Fruit fly (Drosophila melanogaster) whole organism, prepupa: ENCODE results near the gene CG42714.
A peak's percentile ranks its signal among the peaks of the same experiment; 100 is the strongest.

Experiments
- Blimp-1 ChIP-seq: fragments of 200-800 bp; sonication (Bioruptor generic); optimal IDR thresholded peaks from 3 replicates; lab custom pipeline; 2017; ENCODE audit warnings: missing biosample characterization, missing genetic modification characterization, mild to moderate bottlenecking, moderate library complexity, missing genetic modification reagents
- CG10631 ChIP-seq: fragments of 200-800 bp; sonication (Bioruptor generic); optimal IDR thresholded peaks from 2 replicates; lab custom pipeline; 2016; ENCODE audit warnings: missing biosample characterization, missing genetic modification characterization
- CG10669 ChIP-seq: fragments of 200-800 bp; sonication (Bioruptor generic); optimal IDR thresholded peaks from 3 replicates; lab custom pipeline; 2018; ENCODE audit warnings: missing biosample characterization, mild to moderate bottlenecking, missing genetic modification characterization, moderate library complexity
- CG11294 ChIP-seq: fragments of 200-800 bp; sonication (Bioruptor generic); IDR thresholded peaks from 2 replicates; pipeline ENCODE4 v1.3.6; 2022; ENCODE audit warnings: missing biosample characterization, missing genetic modification characterization
- CG11902 ChIP-seq: fragments of 200-800 bp; sonication (Bioruptor generic); optimal IDR thresholded peaks from 3 replicates; lab custom pipeline; 2016; ENCODE audit warnings: missing biosample characterization, missing genetic modification characterization
- CG15336 ChIP-seq: fragments of 200-800 bp; sonication (Bioruptor generic); IDR thresholded peaks from 2 replicates; pipeline ENCODE4 v1.3.6; 2022; ENCODE audit warnings: missing biosample characterization, missing genetic modification characterization
- CG16779 ChIP-seq: fragments of 200-800 bp; sonication (Bioruptor generic); optimal IDR thresholded peaks from 3 replicates; lab custom pipeline; 2017; ENCODE audit warnings: missing biosample characterization, mild to moderate bottlenecking, missing genetic modification characterization
- CG3032 ChIP-seq: fragments of 200-800 bp; optimal IDR thresholded peaks from 2 replicates; lab custom pipeline; 2019; ENCODE audit warnings: missing biosample characterization, mild to moderate bottlenecking, missing genetic modification characterization, moderate library complexity
- CG31627 ChIP-seq: fragments of 200-800 bp; sonication (Bioruptor generic); optimal IDR thresholded peaks from 3 replicates; lab custom pipeline; 2016; ENCODE audit warnings: missing biosample characterization, missing genetic modification characterization
- CG32006 ChIP-seq: fragments of 200-800 bp; sonication (Bioruptor generic); optimal IDR thresholded peaks from 3 replicates; lab custom pipeline; 2017; ENCODE audit warnings: missing biosample characterization, mild to moderate bottlenecking, missing genetic modification characterization
- CG34406 ChIP-seq: fragments of 200-800 bp; sonication (Bioruptor generic); optimal IDR thresholded peaks from 3 replicates; lab custom pipeline; 2016; ENCODE audit warnings: missing biosample characterization, missing genetic modification characterization
- CG3919 ChIP-seq: fragments of 200-800 bp; sonication (Bioruptor generic); optimal IDR thresholded peaks from 3 replicates; lab custom pipeline; 2016; ENCODE audit warnings: missing biosample characterization, missing genetic modification characterization
- CG6163 ChIP-seq: fragments of 200-800 bp; sonication (Bioruptor generic); IDR thresholded peaks from 3 replicates; pipeline ENCODE4 v1.3.6; 2022; ENCODE audit warnings: missing biosample characterization, missing genetic modification characterization
- CG6276 ChIP-seq: fragments of 200-800 bp; sonication (Bioruptor generic); optimal IDR thresholded peaks from 2 replicates; lab custom pipeline; 2017; ENCODE audit warnings: missing biosample characterization, mild to moderate bottlenecking, missing genetic modification characterization
- CG6792 ChIP-seq: fragments of 200-800 bp; sonication (Bioruptor generic); optimal IDR thresholded peaks from 3 replicates; lab custom pipeline; 2016; ENCODE audit warnings: missing biosample characterization, missing genetic modification characterization
- CG6808 ChIP-seq: fragments of 200-800 bp; sonication (Bioruptor generic); optimal IDR thresholded peaks from 3 replicates; lab custom pipeline; 2017; ENCODE audit warnings: missing biosample characterization, missing genetic modification characterization, mild to moderate bottlenecking, moderate library complexity, missing genetic modification reagents
- CG6854 ChIP-seq: fragments of 200-800 bp; sonication (Bioruptor generic); optimal IDR thresholded peaks from 2 replicates; lab custom pipeline; 2017; ENCODE audit warnings: missing biosample characterization, mild to moderate bottlenecking, missing genetic modification characterization
- CG7368 ChIP-seq: fragments of 200-800 bp; sonication (Bioruptor generic); optimal IDR thresholded peaks from 3 replicates; lab custom pipeline; 2016; ENCODE audit warnings: missing biosample characterization, missing genetic modification characterization
- CG8319 ChIP-seq: fragments of 200-800 bp; sonication (Bioruptor generic); optimal IDR thresholded peaks from 3 replicates; lab custom pipeline; 2016; ENCODE audit warnings: missing biosample characterization, missing genetic modification characterization
- CG8632 ChIP-seq: fragments of 200-800 bp; sonication (Bioruptor generic); optimal IDR thresholded peaks from 3 replicates; lab custom pipeline; 2016; ENCODE audit warnings: missing biosample characterization, missing genetic modification characterization
- Eip75B ChIP-seq: fragments of 200-800 bp; sonication (Bioruptor generic); optimal IDR thresholded peaks from 3 replicates; lab custom pipeline; 2016; ENCODE audit warnings: missing biosample characterization, missing genetic modification characterization
- Eip78C ChIP-seq: fragments of 200-800 bp; sonication (Bioruptor generic); peaks from one replicate; lab custom pipeline; 2016; ENCODE audit warnings: missing biosample characterization, missing genetic modification characterization
- Ets21C ChIP-seq: fragments of 200-800 bp; sonication (Bioruptor generic); optimal IDR thresholded peaks from 3 replicates; lab custom pipeline; 2016; ENCODE audit warnings: missing biosample characterization, missing genetic modification characterization
- Ets96B ChIP-seq: fragments of 200-800 bp; optimal IDR thresholded peaks from 2 replicates; lab custom pipeline; 2019; ENCODE audit warnings: missing biosample characterization, mild to moderate bottlenecking, missing genetic modification characterization, moderate library complexity
- Hr38 ChIP-seq: sonication (Bioruptor generic); optimal IDR thresholded peaks from 2 replicates; lab custom pipeline; 2016; ENCODE audit warnings: missing biosample characterization, missing genetic modification characterization
- Hr39 ChIP-seq: fragments of 200-800 bp; sonication (Bioruptor generic); optimal IDR thresholded peaks from 2 replicates; lab custom pipeline; 2016; ENCODE audit warnings: missing biosample characterization, missing genetic modification characterization
- Met ChIP-seq: fragments of 200-800 bp; sonication (Bioruptor generic); optimal IDR thresholded peaks from 3 replicates; lab custom pipeline; 2016; ENCODE audit warnings: missing biosample characterization, missing genetic modification characterization
- OdsH ChIP-seq: fragments of 200-800 bp; sonication (Bioruptor generic); optimal IDR thresholded peaks from 3 replicates; lab custom pipeline; 2016; ENCODE audit warnings: missing biosample characterization, missing genetic modification characterization
- Smox ChIP-seq: fragments of 200-800 bp; sonication (Bioruptor generic); optimal IDR thresholded peaks from 3 replicates; lab custom pipeline; 2016; ENCODE audit warnings: missing biosample characterization, missing genetic modification characterization
- Sox14 ChIP-seq: fragments of 200-800 bp; sonication (Bioruptor generic); optimal IDR thresholded peaks from 3 replicates; lab custom pipeline; 2016; ENCODE audit warnings: missing biosample characterization, missing genetic modification characterization
- Sox15 ChIP-seq: fragments of 200-800 bp; sonication (Bioruptor generic); optimal IDR thresholded peaks from 3 replicates; lab custom pipeline; 2016; ENCODE audit warnings: missing biosample characterization, missing genetic modification characterization
- achi ChIP-seq: fragments of 200-800 bp; sonication (Bioruptor generic); optimal IDR thresholded peaks from 3 replicates; lab custom pipeline; 2016; ENCODE audit warnings: missing biosample characterization, missing genetic modification characterization
- acj6 ChIP-seq: fragments of 200-800 bp; sonication (Bioruptor generic); optimal IDR thresholded peaks from 3 replicates; lab custom pipeline; 2016; ENCODE audit warnings: missing biosample characterization, missing genetic modification characterization
- cyc ChIP-seq: fragments of 200-800 bp; sonication (Bioruptor generic); optimal IDR thresholded peaks from 3 replicates; lab custom pipeline; 2016; ENCODE audit warnings: missing biosample characterization, missing genetic modification characterization
- dsx ChIP-seq: fragments of 200-800 bp; optimal IDR thresholded peaks from 3 replicates; lab custom pipeline; 2019; ENCODE audit warnings: missing biosample characterization, mild to moderate bottlenecking, missing genetic modification characterization, moderate library complexity; ENCODE audit not compliant: poor library complexity, severe bottlenecking
- esn ChIP-seq: fragments of 200-800 bp; sonication (Bioruptor generic); optimal IDR thresholded peaks from 2 replicates; lab custom pipeline; 2016; ENCODE audit warnings: missing biosample characterization, mild to moderate bottlenecking, missing genetic modification characterization, moderate library complexity
- fd59A ChIP-seq: fragments of 200-800 bp; sonication (Bioruptor generic); optimal IDR thresholded peaks from 2 replicates; lab custom pipeline; 2017; ENCODE audit warnings: missing biosample characterization, mild to moderate bottlenecking, missing genetic modification characterization, missing genetic modification reagents
- fd85E ChIP-seq: fragments of 200-800 bp; sonication (Bioruptor generic); optimal IDR thresholded peaks from 3 replicates; lab custom pipeline; 2016; ENCODE audit warnings: missing biosample characterization, missing genetic modification characterization
- lz ChIP-seq: fragments of 200-800 bp; sonication (Bioruptor generic); optimal IDR thresholded peaks from 3 replicates; lab custom pipeline; 2016; ENCODE audit warnings: missing biosample characterization, missing genetic modification characterization
- net ChIP-seq: fragments of 200-800 bp; sonication (Bioruptor generic); optimal IDR thresholded peaks from 3 replicates; lab custom pipeline; 2016; ENCODE audit warnings: missing biosample characterization, missing genetic modification characterization
- pdm3 ChIP-seq: fragments of 200-800 bp; sonication (Bioruptor generic); optimal IDR thresholded peaks from 3 replicates; lab custom pipeline; 2016; ENCODE audit warnings: missing biosample characterization, missing genetic modification characterization
- salr ChIP-seq, 2 experiments: fragments of 200-800 bp; sonication (Bioruptor generic); optimal IDR thresholded peaks; 3 replicates each; lab custom pipeline; 2016 to 2018; ENCODE audit warnings: missing biosample characterization in 2 of 2, missing genetic modification characterization in 2 of 2, mild to moderate bottlenecking in 1 of 2
- spab ChIP-seq: fragments of 200-800 bp; sonication (Bioruptor generic); optimal IDR thresholded peaks from 2 replicates; lab custom pipeline; 2017; ENCODE audit warnings: missing biosample characterization, mild to moderate bottlenecking, missing genetic modification characterization, missing genetic modification reagents
- ss ChIP-seq, 2 experiments: fragments of 200-800 bp; sonication (Bioruptor generic); optimal IDR thresholded peaks; 2 replicates in 1 of 2; 3 replicates in 1 of 2; lab custom pipeline; 2017 to 2018; ENCODE audit warnings: mild to moderate bottlenecking in 2 of 2, missing biosample characterization in 2 of 2, missing genetic modification characterization in 2 of 2, moderate library complexity in 1 of 2
- svp ChIP-seq: fragments of 200-800 bp; sonication (Bioruptor generic); peaks from one replicate; lab custom pipeline; 2016; ENCODE audit warnings: missing biosample characterization, missing genetic modification characterization
- topi ChIP-seq: fragments of 200-800 bp; sonication (Bioruptor generic); optimal IDR thresholded peaks from 3 replicates; lab custom pipeline; 2016; ENCODE audit warnings: missing biosample characterization, missing genetic modification characterization
- vri ChIP-seq: fragments of 200-800 bp; sonication (Bioruptor generic); optimal IDR thresholded peaks from 3 replicates; lab custom pipeline; 2016; ENCODE audit warnings: missing biosample characterization, mild to moderate bottlenecking, missing genetic modification characterization

Gene CG42714

dm6 chr3L:6274929-6275328 lies 41.1 kb upstream of the CG42714 start (continued):
- TF ChIP-seq spab (GFP tag; lab: Kevin White, UChicago) (no peak), Hr38 (GFP tag; lab: Kevin White, UChicago) (peak; percentile 3), CG16779 (tag; lab: Kevin White, UChicago) (no peak), CG11902 (no peak), CG8632 (no peak), Hr39 (GFP tag; lab: Kevin White, UChicago) (no peak), CG15336 (GFP tag; lab: Robert Waterston, UW) (peak; percentile 86), Blimp-1 (GFP tag; lab: Kevin White, UChicago) (no peak), CG11294 (GFP tag; lab: Robert Waterston, UW) (peak; percentile 40; the same call in 1 of the 2 replicates), Eip78C (peak; percentile 55), CG3032 (tag; lab: Kevin White, UChicago) (no peak), Eip75B (no peak), CG8319 (GFP tag; lab: Kevin White, UChicago) (no peak), CG7368 (no peak), net (GFP tag; lab: Kevin White, UChicago) (peak; percentile 53)

- peak; percentile 26; the same call in 1 of the 2 replicates for TF ChIP-seq CG15336 (GFP tag; lab: Robert Waterston, UW)
- TF ChIP-seq Ets21C (GFP tag; lab: Kevin White, UChicago), result peak; percentile 16
- TF ChIP-seq CG6792 (GFP tag; lab: Kevin White, UChicago), result peak; percentile 70
- peak; percentile 21; the same call in 1 of the 3 replicates for TF ChIP-seq CG6163 (GFP tag; lab: Robert Waterston, UW)
- TF ChIP-seq Ets96B (tag; lab: Kevin White, UChicago), result peak; percentile 54
- TF ChIP-seq pdm3, result peak; percentile 54
- TF ChIP-seq spab (GFP tag; lab: Kevin White, UChicago), result peak; percentile 11
- peak; percentile 43 for TF ChIP-seq Eip75B
- peak; percentile 61 for TF ChIP-seq Met
- peak; percentile 35 for TF ChIP-seq CG11902
- peak; percentile 59 for TF ChIP-seq OdsH (GFP tag; lab: Kevin White, UChicago)
- TF ChIP-seq Sox15 (GFP tag; lab: Kevin White, UChicago), result peak; percentile 14
- TF ChIP-seq CG8319 (GFP tag; lab: Kevin White, UChicago), result peak; percentile 40
- TF ChIP-seq CG34406 (GFP tag; lab: Kevin White, UChicago), result peak; percentile 72
- TF ChIP-seq esn (GFP tag; lab: Kevin White, UChicago), result peak; percentile 68
- TF ChIP-seq CG10669 (GFP tag; lab: Kevin White, UChicago), result peak; percentile 49
- peak; percentile 39 for TF ChIP-seq CG31627 (GFP tag; lab: Kevin White, UChicago)
- TF ChIP-seq cyc, result peak; percentile 42
- peak; percentile 10 for TF ChIP-seq vri (GFP tag; lab: Kevin White, UChicago)
- no peak for TF ChIP-seq Hr38 (GFP tag; lab: Kevin White, UChicago)
- no peak for TF ChIP-seq CG6808
- TF ChIP-seq lz (GFP tag; lab: Kevin White, UChicago), result peak; percentile 30
- peak; percentile 38 for TF ChIP-seq achi (GFP tag; lab: Kevin White, UChicago)
- TF ChIP-seq fd85E, result no peak
- no peak for TF ChIP-seq fd59A (GFP tag; lab: Kevin White, UChicago)
- TF ChIP-seq dsx (GFP tag; lab: Kevin White, UChicago), result peak; percentile 16
- TF ChIP-seq salr (GFP tag; optimal IDR thresholded peaks at IDR 0.05; lab: Kevin White, UChicago), result no peak
- TF ChIP-seq acj6 (GFP tag; lab: Kevin White, UChicago), result peak; percentile 57
- peak; percentile 57 for TF ChIP-seq CG3919 (GFP tag; lab: Kevin White, UChicago)
- TF ChIP-seq CG6854, result no peak
- TF ChIP-seq Eip78C, result peak; percentile 94
- peak; percentile 29 for TF ChIP-seq Sox14 (GFP tag; lab: Kevin White, UChicago)
- no peak for TF ChIP-seq CG3032 (tag; lab: Kevin White, UChicago)
- TF ChIP-seq Hr39 (GFP tag; lab: Kevin White, UChicago), result peak; percentile 46
- TF ChIP-seq topi (GFP tag; lab: Kevin White, UChicago), result peak; percentile 68
- peak; percentile 83 for TF ChIP-seq svp
- peak; percentile 54 for TF ChIP-seq Smox (GFP tag; lab: Kevin White, UChicago)
- no peak for TF ChIP-seq CG16779 (tag; lab: Kevin White, UChicago)
- TF ChIP-seq CG32006 (GFP tag; lab: Kevin White, UChicago), result no peak
- peak; percentile 39 for TF ChIP-seq CG10631 (GFP tag; lab: Kevin White, UChicago)
- TF ChIP-seq ss (GFP tag; optimal IDR thresholded peaks at IDR 0.05; lab: Kevin White, UChicago), result peak in 1 of 2 experiments; percentile 31
- TF ChIP-seq CG7368, result peak; percentile 26
- peak; percentile 65 for TF ChIP-seq CG8632
- TF ChIP-seq CG11294 (GFP tag; lab: Robert Waterston, UW), result no peak
- no peak for TF ChIP-seq CG6276 (GFP tag; lab: Kevin White, UChicago)
- peak; percentile 46 for TF ChIP-seq net (GFP tag; lab: Kevin White, UChicago)
Measured at dm6 chr3L:6270283-6270682, 36.4 kb upstream of the CG42714 start.
